Worm (Caenorhabditis elegans): ENCODE results near the gene Y62E10A.20.
A peak's percentile ranks its signal among the peaks of the same experiment; 100 is the strongest.

The Y62E10A.20 gene

ce11 chrIV:13374918-13375317 is 11.0 kb downstream of the Y62E10A.20 start (continued):
- no peak for TF ChIP-seq athp-1 (tag; optimal IDR thresholded peaks at IDR 0.05)
- no peak for TF ChIP-seq F57C9.4 (tag; optimal IDR thresholded peaks at IDR 0.05)
- no peak for TF ChIP-seq B0261.1 (tag; optimal IDR thresholded peaks at IDR 0.05)
- no peak for TF ChIP-seq snpc-4 (GFP tag; optimal IDR thresholded peaks at IDR 0.05)
- no peak for TF ChIP-seq snpc-4 (tag; optimal IDR thresholded peaks at IDR 0.05)
- TF ChIP-seq sptf-2 (GFP tag; optimal IDR thresholded peaks at IDR 0.05), result no peak
- no peak for TF ChIP-seq rcor-1 (GFP tag; IDR thresholded peaks at IDR 0.05)

ce11 chrIV:13371699-13372098 is 14.2 kb downstream of the Y62E10A.20 start, which contains the start of gene Y62E10A.6:
Gene Y62E10A.6 (plus strand): TSS chrIV:13371999.
- TF ChIP-seq rec-8 (tag; optimal IDR thresholded peaks at IDR 0.05), result no peak
- TF ChIP-seq Y56A3A.18 (GFP tag; IDR thresholded peaks at IDR 0.05), result no peak
- TF ChIP-seq let-607 (tag; optimal IDR thresholded peaks at IDR 0.05), result no peak
- no peak for TF ChIP-seq lir-1 (GFP tag; conservative IDR thresholded peaks at IDR 0.05)
- peak; percentile 6 for TF ChIP-seq lsl-1 (GFP tag; optimal IDR thresholded peaks at IDR 0.05)
- TF ChIP-seq ztf-18 (tag; optimal IDR thresholded peaks at IDR 0.05), result peak; percentile 14

ce11 chrIV:13370235-13370739 is 15.6 kb downstream of the Y62E10A.20 start, which contains the start of the genes rla-2, popl-7 and Y62E10A.24:
Gene rla-2 (minus strand): TSS chrIV:13370285.
Gene popl-7 (plus strand): TSS chrIV:13370689.
Gene Y62E10A.24 (plus strand): TSS chrIV:13370710.
- no peak for TF ChIP-seq K12H6.12 (tag; optimal IDR thresholded peaks at IDR 0.05)
- TF ChIP-seq lin-26 (GFP tag; IDR thresholded peaks at IDR 0.05), result no peak
- TF ChIP-seq hlh-26 (GFP tag; conservative IDR thresholded peaks at IDR 0.05), result no peak
- TF ChIP-seq D2030.7 (GFP tag; IDR thresholded peaks at IDR 0.05), result no peak
- TF ChIP-seq him-1 (tag; optimal IDR thresholded peaks at IDR 0.05), result no peak
- no peak for TF ChIP-seq let-607 (tag; optimal IDR thresholded peaks at IDR 0.05)
- TF ChIP-seq nhr-80 (tag; optimal IDR thresholded peaks at IDR 0.05), result no peak
- no peak for TF ChIP-seq rpc-1 (optimal IDR thresholded peaks at IDR 0.05)
- no peak for TF ChIP-seq rpc-1 (tag; optimal IDR thresholded peaks at IDR 0.05)
- TF ChIP-seq atf-7 (tag; optimal IDR thresholded peaks at IDR 0.05), result no peak
- TF ChIP-seq ztf-3 (GFP tag; optimal IDR thresholded peaks at IDR 0.05), result no peak
- peak; percentile 27 for TF ChIP-seq F23B12.7 (tag; optimal IDR thresholded peaks at IDR 0.05; ENCODE audit: insufficient read depth)
- TF ChIP-seq ZK185.1 (tag; optimal IDR thresholded peaks at IDR 0.05; ENCODE audit: poor library complexity, severe bottlenecking), result no peak
- TF ChIP-seq B0261.1 (tag; optimal IDR thresholded peaks at IDR 0.05), result no peak
- TF ChIP-seq egl-18 (GFP tag; IDR thresholded peaks at IDR 0.05), result no peak
- no peak for TF ChIP-seq efl-1 (GFP tag; optimal IDR thresholded peaks at IDR 0.05)
- TF ChIP-seq xnd-1 (tag; optimal IDR thresholded peaks at IDR 0.05), result no peak
- TF ChIP-seq hmg-20 (GFP tag; IDR thresholded peaks at IDR 0.05), result no peak
- TF ChIP-seq pha-4 (tag; optimal IDR thresholded peaks at IDR 0.05), result no peak
- no peak for TF ChIP-seq nfyb-1 (GFP tag; IDR thresholded peaks at IDR 0.05)
- no peak for TF ChIP-seq cebp-1 (GFP tag; IDR thresholded peaks at IDR 0.05)
- no peak for TF ChIP-seq cebp-1 (tag; optimal IDR thresholded peaks at IDR 0.05)
- no peak for TF ChIP-seq nfya-1 (tag; optimal IDR thresholded peaks at IDR 0.05; ENCODE audit: borderline replicate concordance, insufficient read depth)
- TF ChIP-seq madf-6 (GFP tag; IDR thresholded peaks at IDR 0.05), result peak; percentile 12; the same call in 1 of the 2 replicates
- TF ChIP-seq snpc-4 (GFP tag; optimal IDR thresholded peaks at IDR 0.05), result no peak
- peak in 1 of 4 experiments; percentile 3 for TF ChIP-seq snpc-4 (tag; optimal IDR thresholded peaks at IDR 0.05)
- no peak for TF ChIP-seq F37B4.10 (GFP tag; IDR thresholded peaks at IDR 0.05)
- TF ChIP-seq B0336.3 (GFP tag; IDR thresholded peaks at IDR 0.05), result no peak
- TF ChIP-seq let-526 (GFP tag; IDR thresholded peaks at IDR 0.05), result no peak
- no peak for TF ChIP-seq lsl-1 (GFP tag; optimal IDR thresholded peaks at IDR 0.05)
- TF ChIP-seq madf-3 (GFP tag; IDR thresholded peaks at IDR 0.05), result no peak
- no peak for TF ChIP-seq T26A5.8 (tag; optimal IDR thresholded peaks at IDR 0.05)
- TF ChIP-seq mes-4 (tag; optimal IDR thresholded peaks at IDR 0.05), result no peak
- TF ChIP-seq ztf-22 (GFP tag; optimal IDR thresholded peaks at IDR 0.05), result no peak
- TF ChIP-seq rcor-1 (GFP tag; IDR thresholded peaks at IDR 0.05), result no peak
- peak; percentile 79 for TF ChIP-seq F33H1.4 (GFP tag; IDR thresholded peaks at IDR 0.05)
- no peak for TF ChIP-seq madf-8 (GFP tag; conservative IDR thresholded peaks at IDR 0.05)

Data from whole organism, young adult.